Fruit fly (Drosophila melanogaster) whole organism, embryonic: ENCODE results near the gene Mgat4b.

ENCODE experiments used
- ATbp ChIP-seq: fragments of 200-800 bp; sonication (Bioruptor generic); optimal IDR thresholded peaks from 2 replicates; lab custom pipeline; 2017; ENCODE audit warnings: missing biosample characterization, mild to moderate bottlenecking, missing genetic modification characterization, missing genetic modification reagents
- Abd-B ChIP-seq: fragments of 200-800 bp; sonication (Bioruptor generic); optimal IDR thresholded peaks from 2 replicates; lab custom pipeline; 2018; ENCODE audit warnings: missing biosample characterization, mild to moderate bottlenecking, missing genetic modification characterization, moderate library complexity
- Blimp-1 ChIP-seq: fragments of 200-800 bp; sonication (Bioruptor generic); optimal IDR thresholded peaks from 3 replicates; lab custom pipeline; 2018; ENCODE audit warnings: missing biosample characterization, missing genetic modification characterization, mild to moderate bottlenecking, moderate library complexity, missing genetic modification reagents
- CG1024 ChIP-seq: fragments of 200-800 bp; sonication (Bioruptor generic); IDR thresholded peaks from 2 replicates; pipeline ENCODE4 v1.3.6; 2022; ENCODE audit warnings: missing biosample characterization, missing genetic modification characterization
- CG10543 ChIP-seq: fragments of 200-800 bp; sonication (Bioruptor generic); optimal IDR thresholded peaks from 3 replicates; lab custom pipeline; 2017; ENCODE audit warnings: missing biosample characterization, mild to moderate bottlenecking, missing genetic modification characterization, moderate library complexity
- CG12769 ChIP-seq: fragments of 200-800 bp; sonication (Bioruptor generic); optimal IDR thresholded peaks from 2 replicates; lab custom pipeline; 2019; ENCODE audit warnings: missing biosample characterization, mild to moderate bottlenecking, missing genetic modification characterization, moderate library complexity
- CG15479 ChIP-seq: fragments of 200-800 bp; sonication (Bioruptor generic); optimal IDR thresholded peaks from 3 replicates; lab custom pipeline; 2019; ENCODE audit warnings: missing biosample characterization, mild to moderate bottlenecking, missing genetic modification characterization, moderate library complexity
- CG2120 ChIP-seq: fragments of 200-800 bp; sonication (Bioruptor generic); optimal IDR thresholded peaks from 3 replicates; lab custom pipeline; 2016; ENCODE audit warnings: missing biosample characterization, missing genetic modification characterization
- CG2199 ChIP-seq: fragments of 200-800 bp; sonication (Bioruptor generic); IDR thresholded peaks from 3 replicates; pipeline ENCODE4 v1.3.6; 2022; ENCODE audit warnings: missing biosample characterization, missing genetic modification characterization
- CG2202 ChIP-seq: fragments of 200-800 bp; sonication (Bioruptor generic); optimal IDR thresholded peaks from 2 replicates; lab custom pipeline; 2018; ENCODE audit warnings: missing biosample characterization, mild to moderate bottlenecking, missing genetic modification characterization
- CG32532 ChIP-seq: fragments of 200-800 bp; sonication (Bioruptor generic); IDR thresholded peaks from 2 replicates; pipeline ENCODE4 v1.3.6; 2022; ENCODE audit warnings: missing biosample characterization, missing genetic modification characterization
- CG34376 ChIP-seq: fragments of 200-800 bp; sonication (Bioruptor generic); optimal IDR thresholded peaks from 2 replicates; lab custom pipeline; 2018; ENCODE audit warnings: missing biosample characterization, mild to moderate bottlenecking, missing genetic modification characterization
- CG34422 ChIP-seq: fragments of 200-800 bp; sonication (Bioruptor generic); IDR thresholded peaks from 3 replicates; pipeline ENCODE4 v1.3.6; 2022; ENCODE audit warnings: missing biosample characterization, missing genetic modification characterization
- CG3838 ChIP-seq: fragments of 200-800 bp; sonication (Bioruptor generic); optimal IDR thresholded peaks from 3 replicates; lab custom pipeline; 2016; ENCODE audit warnings: missing biosample characterization, missing genetic modification characterization
- CG3847 ChIP-seq: fragments of 200-800 bp; sonication (Bioruptor generic); IDR thresholded peaks from 2 replicates; pipeline ENCODE4 v1.3.6; 2022; ENCODE audit warnings: missing biosample characterization, missing genetic modification characterization
- CG6175 ChIP-seq: fragments of 200-800 bp; sonication (Bioruptor generic); IDR thresholded peaks from 3 replicates; pipeline ENCODE4 v1.3.6; 2022; ENCODE audit warnings: missing biosample characterization, missing genetic modification characterization
- CG8924 ChIP-seq: fragments of 200-800 bp; optimal IDR thresholded peaks from 3 replicates; lab custom pipeline; 2019; ENCODE audit warnings: missing biosample characterization, mild to moderate bottlenecking, missing genetic modification characterization, moderate library complexity
- CG9437 ChIP-seq: fragments of 200-800 bp; sonication (Bioruptor generic); optimal IDR thresholded peaks from 2 replicates; lab custom pipeline; 2018; ENCODE audit warnings: missing biosample characterization, mild to moderate bottlenecking, missing genetic modification characterization
- Camta ChIP-seq: fragments of 200-800 bp; sonication (Bioruptor generic); optimal IDR thresholded peaks from 2 replicates; lab custom pipeline; 2016; ENCODE audit warnings: missing biosample characterization, missing genetic modification characterization
- CrebB ChIP-seq: fragments of 200-800 bp; sonication (Bioruptor generic); optimal IDR thresholded peaks from 3 replicates; lab custom pipeline; 2018; ENCODE audit warnings: missing biosample characterization, mild to moderate bottlenecking, missing genetic modification characterization
- Dip2 ChIP-seq: fragments of 200-800 bp; sonication (Bioruptor generic); IDR thresholded peaks from 2 replicates; pipeline ENCODE4 v1.3.6; 2022; ENCODE audit warnings: missing biosample characterization, missing genetic modification characterization
- Dref ChIP-seq: fragments of 200-800 bp; sonication (Bioruptor generic); IDR thresholded peaks from 2 replicates; pipeline ENCODE4 v1.3.6; 2022; ENCODE audit warnings: missing biosample characterization, missing genetic modification characterization
- Fer2 ChIP-seq: fragments of 200-800 bp; sonication (Bioruptor generic); optimal IDR thresholded peaks from 2 replicates; lab custom pipeline; 2018; ENCODE audit warnings: missing biosample characterization, mild to moderate bottlenecking, missing genetic modification characterization, moderate library complexity
- Fer3 ChIP-seq: fragments of 200-800 bp; sonication (Bioruptor generic); optimal IDR thresholded peaks from 2 replicates; lab custom pipeline; 2018; ENCODE audit warnings: missing biosample characterization, mild to moderate bottlenecking, missing genetic modification characterization, moderate library complexity
- Gsc ChIP-seq: fragments of 200-800 bp; sonication (Bioruptor generic); IDR thresholded peaks from 2 replicates; pipeline ENCODE4 v1.3.6; 2022; ENCODE audit warnings: missing biosample characterization, missing genetic modification characterization
- HLH3B ChIP-seq: fragments of 200-800 bp; sonication (Bioruptor generic); IDR thresholded peaks from 2 replicates; pipeline ENCODE4 v1.3.6; 2022; ENCODE audit warnings: missing biosample characterization, missing genetic modification characterization
- Lhr ChIP-seq: fragments of 200-800 bp; sonication (Bioruptor generic); optimal IDR thresholded peaks from 3 replicates; lab custom pipeline; 2017; ENCODE audit warnings: mild to moderate bottlenecking, missing biosample characterization, missing genetic modification reagents, missing genetic modification characterization
- Lpt ChIP-seq: fragments of >200 bp; optimal IDR thresholded peaks from 2 replicates; lab custom pipeline; 2018; ENCODE audit warnings: missing biosample characterization, missing genetic modification characterization
- Meics ChIP-seq: fragments of 200-800 bp; sonication (Bioruptor generic); optimal IDR thresholded peaks from 2 replicates; lab custom pipeline; 2017; ENCODE audit warnings: missing biosample characterization, mild to moderate bottlenecking, missing genetic modification characterization
- Nf-YB ChIP-seq: fragments of 200-800 bp; sonication (Bioruptor generic); optimal IDR thresholded peaks from 3 replicates; lab custom pipeline; 2019; ENCODE audit warnings: missing biosample characterization, mild to moderate bottlenecking, missing genetic modification characterization, moderate library complexity
- Oaz ChIP-seq: fragments of 200-800 bp; sonication (Bioruptor generic); IDR thresholded peaks from 2 replicates; pipeline ENCODE4 v1.3.6; 2022; ENCODE audit warnings: missing biosample characterization, missing genetic modification characterization
- al ChIP-seq: fragments of 200-800 bp; sonication (Bioruptor generic); IDR thresholded peaks from 2 replicates; pipeline ENCODE4 v1.3.6; 2022; ENCODE audit warnings: missing biosample characterization, missing genetic modification characterization
- amos ChIP-seq: fragments of 200-800 bp; sonication (Bioruptor generic); IDR thresholded peaks from 2 replicates; pipeline ENCODE4 v1.3.6; 2022; ENCODE audit warnings: missing biosample characterization, missing genetic modification characterization; ENCODE audit not compliant: partially characterized antibody
- cad ChIP-seq: fragments of >200 bp; optimal IDR thresholded peaks from 2 replicates; lab custom pipeline; 2017; ENCODE audit warnings: missing biosample characterization, missing genetic modification characterization
- cas ChIP-seq: fragments of 200-800 bp; sonication (Bioruptor generic); IDR thresholded peaks from 2 replicates; pipeline ENCODE4 v1.3.6; 2022; ENCODE audit warnings: missing biosample characterization, missing genetic modification characterization
- chinmo ChIP-seq: fragments of 200-800 bp; sonication (Bioruptor generic); IDR thresholded peaks from 4 replicates; pipeline ENCODE4 v1.3.6; 2022; ENCODE audit warnings: missing biosample characterization, missing genetic modification characterization; ENCODE audit not compliant: partially characterized antibody
- crp ChIP-seq, 2 experiments: fragments of 200-800 bp; sonication (Bioruptor generic); optimal IDR thresholded peaks; 2 replicates in 1 of 2; 3 replicates in 1 of 2; lab custom pipeline; 2017; ENCODE audit warnings: missing biosample characterization in 2 of 2, missing genetic modification characterization in 2 of 2, mild to moderate bottlenecking in 1 of 2, moderate library complexity in 1 of 2
- dmrt11E ChIP-seq: fragments of 200-800 bp; sonication (Bioruptor generic); optimal IDR thresholded peaks from 3 replicates; lab custom pipeline; 2018; ENCODE audit warnings: missing biosample characterization, mild to moderate bottlenecking, missing genetic modification characterization, moderate library complexity
- eyg ChIP-seq: fragments of 200-800 bp; sonication (Bioruptor generic); optimal IDR thresholded peaks from 3 replicates; lab custom pipeline; 2016; ENCODE audit warnings: missing biosample characterization, missing genetic modification characterization
- fru ChIP-seq: fragments of >200 bp; optimal IDR thresholded peaks from 2 replicates; lab custom pipeline; 2017
- gem ChIP-seq: fragments of 200-800 bp; sonication (Bioruptor generic); optimal IDR thresholded peaks from 2 replicates; lab custom pipeline; 2019; ENCODE audit warnings: missing biosample characterization, mild to moderate bottlenecking, missing genetic modification characterization, moderate library complexity
- gt ChIP-seq: fragments of 200-800 bp; sonication (Bioruptor generic); IDR thresholded peaks from 2 replicates; pipeline ENCODE4 v1.3.6; 2022; ENCODE audit warnings: missing biosample characterization, missing genetic modification characterization
- kay ChIP-seq: fragments of 200-800 bp; sonication (Bioruptor generic); optimal IDR thresholded peaks from 2 replicates; lab custom pipeline; 2016; ENCODE audit warnings: missing biosample characterization, missing genetic modification characterization
- lola ChIP-seq, 3 experiments: fragments of >200 bp in 2 of 3; fragments of 200-800 bp in 1 of 3; sonication (Bioruptor generic) in 1 of 3; optimal IDR thresholded peaks; 2 replicates each; lab custom pipeline; 2017 to 2019; ENCODE audit warnings: missing biosample characterization in 3 of 3, missing genetic modification characterization in 3 of 3, mild to moderate bottlenecking in 1 of 3, moderate library complexity in 1 of 3
- maf-S ChIP-seq: fragments of 200-800 bp; sonication (Bioruptor generic); optimal IDR thresholded peaks from 2 replicates; lab custom pipeline; 2016; ENCODE audit warnings: missing biosample characterization, missing genetic modification characterization
- odd ChIP-seq: fragments of 200-800 bp; sonication (Bioruptor generic); optimal IDR thresholded peaks from 2 replicates; lab custom pipeline; 2017; ENCODE audit warnings: missing biosample characterization, mild to moderate bottlenecking, missing genetic modification characterization
- repo ChIP-seq: fragments of 200-800 bp; sonication (Bioruptor generic); optimal IDR thresholded peaks from 2 replicates; lab custom pipeline; 2016; ENCODE audit warnings: missing biosample characterization, missing genetic modification characterization
- so ChIP-seq: fragments of 200-800 bp; sonication (Bioruptor generic); IDR thresholded peaks from 3 replicates; pipeline ENCODE4 v1.3.6; 2022; ENCODE audit warnings: missing biosample characterization, missing genetic modification characterization
- sqz ChIP-seq: fragments of 200-800 bp; sonication (Bioruptor generic); optimal IDR thresholded peaks from 3 replicates; lab custom pipeline; 2018; ENCODE audit warnings: missing biosample characterization, mild to moderate bottlenecking, missing genetic modification characterization
- tgo ChIP-seq: fragments of 200-800 bp; sonication (Bioruptor generic); IDR thresholded peaks from 3 replicates; pipeline ENCODE4 v1.3.6; 2022; ENCODE audit warnings: missing biosample characterization, missing genetic modification characterization
- vvl ChIP-seq: fragments of 200-800 bp; sonication (Bioruptor generic); IDR thresholded peaks from 2 replicates; pipeline ENCODE4 v1.3.6; 2022; ENCODE audit warnings: missing biosample characterization, missing genetic modification characterization

The Mgat4b gene

DNA sequence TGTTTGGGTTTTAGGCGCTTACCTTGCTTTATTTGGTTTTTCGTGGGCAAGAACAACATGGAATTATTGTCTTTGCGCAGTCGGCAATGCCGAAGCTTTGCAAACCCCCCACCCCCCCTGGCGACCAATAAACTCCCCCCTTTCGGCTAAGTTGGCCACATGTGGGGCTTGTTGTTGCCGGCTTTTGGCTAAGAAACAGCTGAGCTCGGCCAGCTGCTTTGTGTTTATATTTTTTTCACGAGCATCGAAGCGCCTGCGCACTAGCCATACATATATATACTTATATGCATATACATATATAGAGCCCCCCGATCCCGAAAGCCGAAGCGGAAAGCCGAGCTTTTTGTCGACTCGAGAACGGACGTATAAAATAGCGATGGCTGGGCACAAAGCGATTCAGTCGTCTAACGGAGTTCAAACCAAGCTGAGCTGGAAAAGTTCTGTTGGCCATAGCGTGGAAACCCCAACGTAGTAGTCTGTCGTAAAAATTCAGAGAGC lies 35.7 kb upstream of the Mgat4b start, which contains the start of gene CG17839 (continued):
- no peak for TF ChIP-seq Dref
- no peak for TF ChIP-seq Lpt (GFP tag; lab: Kevin White, UChicago)
- no peak for TF ChIP-seq Gsc (GFP tag; lab: Robert Waterston, UW)
- peak in 1 of 2 experiments; percentile 82 for TF ChIP-seq crp (GFP tag; optimal IDR thresholded peaks at IDR 0.05; lab: Kevin White, UChicago)
- TF ChIP-seq CG2120 (GFP tag; lab: Kevin White, UChicago) = no peak
- no peak for TF ChIP-seq vvl (GFP tag; lab: Robert Waterston, UW)
- TF ChIP-seq Blimp-1 = no peak
- no peak for TF ChIP-seq repo (GFP tag; lab: Kevin White, UChicago)
- TF ChIP-seq Nf-YB (GFP tag; lab: Kevin White, UChicago) = no peak
- TF ChIP-seq Dip2 (GFP tag; lab: Robert Waterston, UW) = no peak
- no peak for TF ChIP-seq CG32532 (GFP tag; lab: Robert Waterston, UW)
- peak; percentile 88 for TF ChIP-seq sqz (GFP tag; lab: Kevin White, UChicago)
- TF ChIP-seq dmrt11E (tag; lab: Kevin White, UChicago) = no peak
- no peak for TF ChIP-seq gem (tag; lab: Kevin White, UChicago)
- no peak; the same call in 1 of the 2 replicates for TF ChIP-seq HLH3B
- TF ChIP-seq Abd-B (GFP tag; lab: Kevin White, UChicago) = no peak
- no peak for TF ChIP-seq CG2202 (tag; lab: Kevin White, UChicago)
- no peak for TF ChIP-seq Camta (GFP tag; lab: Kevin White, UChicago)
- no peak for TF ChIP-seq al (GFP tag; lab: Robert Waterston, UW)
- peak; percentile 11; the same call in 1 of the 2 replicates for TF ChIP-seq CG3847 (GFP tag; lab: Robert Waterston, UW)
- peak; percentile 74 for TF ChIP-seq CG12769 (tag; lab: Kevin White, UChicago)
- TF ChIP-seq CG15479 (GFP tag; lab: Kevin White, UChicago) = no peak
- peak; percentile 71 for TF ChIP-seq CG34376 (GFP tag; lab: Kevin White, UChicago)
- peak; percentile 33 for TF ChIP-seq odd
- TF ChIP-seq chinmo (GFP tag; lab: Robert Waterston, UW) = peak; percentile 96; the same call in 3 of the 4 replicates
- TF ChIP-seq cad (GFP tag; lab: Kevin White, UChicago) = no peak
- TF ChIP-seq ATbp (GFP tag; lab: Kevin White, UChicago) = peak; percentile 9
- no peak for TF ChIP-seq CG3838 (GFP tag; lab: Kevin White, UChicago)
- no peak for TF ChIP-seq gt (GFP tag; lab: Robert Waterston, UW)
- TF ChIP-seq CG8924 (tag; lab: Kevin White, UChicago) = peak; percentile 14
- no peak; the same call in 1 of the 2 replicates for TF ChIP-seq amos (GFP tag; lab: Robert Waterston, UW)
- peak; percentile 62; the same call in 2 of the 3 replicates for TF ChIP-seq CG6175 (GFP tag; lab: Robert Waterston, UW)
- TF ChIP-seq cas (GFP tag; lab: Robert Waterston, UW) = no peak
- peak; percentile 33 for TF ChIP-seq Meics (GFP tag; lab: Kevin White, UChicago)
- no peak for TF ChIP-seq eyg (GFP tag; lab: Kevin White, UChicago)
- no peak for TF ChIP-seq maf-S (GFP tag; lab: Kevin White, UChicago)
- TF ChIP-seq CG1024 (GFP tag; lab: Robert Waterston, UW) = no peak
- peak; percentile 92; the same call in 1 of the 3 replicates for TF ChIP-seq CG34422 (GFP tag; lab: Robert Waterston, UW)
- peak; percentile 32; the same call in 1 of the 3 replicates for TF ChIP-seq so (GFP tag; lab: Robert Waterston, UW)
- TF ChIP-seq CG9437 = peak; percentile 17
- TF ChIP-seq tgo (GFP tag; lab: Robert Waterston, UW) = no peak; the same call in 2 of the 3 replicates
- no peak for TF ChIP-seq kay (GFP tag; lab: Kevin White, UChicago)
- TF ChIP-seq CG10543 (GFP tag; lab: Kevin White, UChicago) = peak; percentile 83
- TF ChIP-seq Fer2 (tag; lab: Kevin White, UChicago) = no peak
- no peak for TF ChIP-seq lola (GFP tag; optimal IDR thresholded peaks at IDR 0.05; lab: Kevin White, UChicago)
- TF ChIP-seq Fer3 (tag; lab: Kevin White, UChicago) = peak; percentile 4
- no peak for TF ChIP-seq fru (lab: Kevin White, UChicago)
- TF ChIP-seq CG2199 = no peak
- TF ChIP-seq Lhr = no peak
- TF ChIP-seq CrebB (tag; lab: Kevin White, UChicago) = peak; percentile 6
- TF ChIP-seq Oaz (GFP tag; lab: Robert Waterston, UW) = 0 out of 2 replicates have a peak, but pooled peaks have one; percentile 10
